Fruit fly (Drosophila melanogaster) S2 (cell line): Measurements from ENCODE around the gene CG11686.

Source experiments
- CG8478 ChIP-seq: fragments of >200 bp; optimal IDR thresholded peaks from 2 replicates; lab custom pipeline; 2018
- CTCF ChIP-seq, 2 experiments: fragments of >200 bp; optimal IDR thresholded peaks; 2 replicates each; lab custom pipeline; 2018

DNA sequence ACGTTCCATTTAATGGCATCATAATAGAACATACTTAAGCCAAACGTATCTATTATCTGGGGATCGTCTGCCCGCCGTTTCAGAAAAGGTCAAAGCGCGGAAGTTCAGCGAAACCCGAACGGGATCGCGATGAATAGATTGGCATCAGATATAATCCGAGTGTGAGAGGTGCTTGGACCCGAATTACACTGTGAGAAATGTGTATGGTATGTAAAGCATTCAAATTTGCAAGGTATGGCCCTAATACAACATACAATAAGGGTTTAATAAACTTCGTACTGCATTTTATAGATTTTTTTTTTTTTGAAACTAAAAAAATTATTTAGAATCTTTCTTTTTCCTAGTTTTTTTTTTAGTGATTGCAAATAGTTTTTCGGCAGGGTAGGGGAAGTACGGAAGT, 41.4 kb upstream of the CG11686 start:
- TF ChIP-seq CG8478 (lab: Kevin White, UChicago) (no peak), CTCF (optimal IDR thresholded peaks at IDR 0.05; lab: Kevin White, UChicago) (no peak)
